Worm (Caenorhabditis elegans) whole organism, early embryonic: ENCODE measurements around the gene fic-1.

Experiments
- B0310.2 ChIP-seq: sonication (generic microtip); optimal IDR thresholded peaks from 2 replicates; lab custom pipeline; 2016; ENCODE audit warnings: mild to moderate bottlenecking, missing genetic modification characterization, missing compliant biosample characterization
- ama-1 ChIP-seq: fragments of 150-350 bp; optimal IDR thresholded peaks from 2 replicates; lab custom pipeline; 2014
- ceh-36 ChIP-seq: sonication (generic microtip); optimal IDR thresholded peaks from 2 replicates; lab custom pipeline; 2016; ENCODE audit warnings: missing genetic modification characterization, inconsistent platforms, missing compliant biosample characterization
- flt-1 ChIP-seq: fragments of 200-800 bp; sonication (Bioruptor generic); IDR thresholded peaks from 2 replicates; pipeline ENCODE4 v1.3.6; 2022; ENCODE audit warnings: missing genetic modification characterization, missing compliant biosample characterization

DNA sequence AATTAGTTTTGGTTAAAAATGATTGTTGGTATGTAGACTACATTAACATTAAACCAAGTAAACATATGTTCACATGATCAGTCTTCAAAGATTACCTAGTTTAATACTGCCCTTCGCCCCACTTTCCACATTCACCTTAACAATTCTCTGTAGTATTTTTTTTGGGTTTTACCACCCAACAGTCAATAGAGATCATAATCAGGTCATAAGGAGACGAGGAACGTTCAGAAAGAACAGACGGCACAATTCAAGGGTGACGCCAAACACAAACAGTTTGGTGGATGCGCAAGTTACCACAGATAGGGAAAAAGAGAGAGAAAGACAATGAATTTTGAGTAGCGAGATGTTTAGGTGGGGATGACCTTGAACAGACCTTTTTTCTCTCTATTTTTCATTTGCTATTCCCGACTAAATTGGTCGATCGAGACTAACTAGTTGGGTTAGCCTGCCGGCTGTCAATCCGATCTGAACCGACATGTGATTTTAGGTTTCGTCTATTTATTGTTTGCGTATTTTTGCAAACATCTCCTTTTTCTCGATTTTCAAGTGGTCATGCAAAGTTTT lies 34.5 kb downstream of the fic-1 start:
- no peak for TF ChIP-seq ceh-36 (tag; lab: Kevin White, UChicago)
- TF ChIP-seq B0310.2 (tag; lab: Kevin White, UChicago), result no peak
- no peak for TF ChIP-seq flt-1 (GFP tag; lab: Robert Waterston, UW)
- no peak for TF ChIP-seq ama-1 (lab: Kevin White, UChicago)
